Worm (Caenorhabditis elegans) whole organism, L1 larva: ENCODE measurements around the gene etc-1.

ENCODE experiments used
- aha-1 ChIP-seq: fragments of 150-350 bp; optimal IDR thresholded peaks from 2 replicates; lab custom pipeline; 2014; ENCODE audit warnings: missing biosample characterization, missing genetic modification characterization
- aly-2 ChIP-seq: fragments of 150-350 bp; optimal IDR thresholded peaks from 2 replicates; lab custom pipeline; 2014; ENCODE audit warnings: missing biosample characterization, missing genetic modification characterization
- ama-1 ChIP-seq: fragments of 150-350 bp; optimal IDR thresholded peaks from 2 replicates; lab custom pipeline; 2014
- nhr-11 ChIP-seq: fragments of 150-350 bp; optimal IDR thresholded peaks from 2 replicates; lab custom pipeline; 2014; ENCODE audit warnings: missing biosample characterization, missing genetic modification characterization
- nhr-47 ChIP-seq: sonication (generic microtip); optimal IDR thresholded peaks from 2 replicates; lab custom pipeline; 2016; ENCODE audit warnings: mild to moderate bottlenecking, missing genetic modification characterization, moderate library complexity, missing compliant biosample characterization
- pqm-1 ChIP-seq: sonication (generic microtip); optimal IDR thresholded peaks from 3 replicates; lab custom pipeline; 2017; ENCODE audit warnings: missing biosample characterization, missing genetic modification characterization

ce11 chrII:8646437-8646836, 18.2 kb upstream of the etc-1 start:
- no peak for TF ChIP-seq nhr-47 (tag; lab: Kevin White, UChicago)
- TF ChIP-seq nhr-11, result no peak
- TF ChIP-seq ama-1, result no peak
- TF ChIP-seq pqm-1 (tag; lab: Kevin White, UChicago), result no peak
- TF ChIP-seq aha-1, result no peak
- no peak for TF ChIP-seq aly-2 (tag; lab: Kevin White, UChicago)
